Fruit fly (Drosophila melanogaster): ENCODE data around the gene HBS1.

Gene HBS1

dm6 chr3L:1865121-1865727 lies at the start of gene HBS1, which contains the start of gene CG12025:
Gene HBS1, minus strand, starts transcription at chr3L:1865240.
Gene CG12025, plus strand, starts transcription at chr3L:1865430.
- TF ChIP-seq CG8119 (GFP tag; IDR thresholded peaks at IDR 0.05) = no peak
- peak; percentile 34 for TF ChIP-seq Lpt (GFP tag; optimal IDR thresholded peaks at IDR 0.05)
- TF ChIP-seq dac (GFP tag; optimal IDR thresholded peaks at IDR 0.05) = peak; percentile 30
- 0 out of 2 replicates have a peak, but pooled peaks have one; percentile 28 for TF ChIP-seq CG15336 (GFP tag; IDR thresholded peaks at IDR 0.05)
- peak; percentile 28 for TF ChIP-seq acj6 (GFP tag; optimal IDR thresholded peaks at IDR 0.05)
- peak; percentile 52 for TF ChIP-seq lz (GFP tag; optimal IDR thresholded peaks at IDR 0.05)
- no peak for TF ChIP-seq CG11294 (GFP tag; IDR thresholded peaks at IDR 0.05)
- peak; percentile 24 for TF ChIP-seq achi (GFP tag; optimal IDR thresholded peaks at IDR 0.05)
- TF ChIP-seq CG3919 (GFP tag; optimal IDR thresholded peaks at IDR 0.05) = peak; percentile 41
- no peak for TF ChIP-seq fd59A (GFP tag; optimal IDR thresholded peaks at IDR 0.05)
- TF ChIP-seq Gug (GFP tag; IDR thresholded peaks at IDR 0.05) = peak; percentile 40; the same call in 1 of the 2 replicates
- peak; percentile 30 for TF ChIP-seq Ets96B (tag; optimal IDR thresholded peaks at IDR 0.05)
- TF ChIP-seq dsx (GFP tag; optimal IDR thresholded peaks at IDR 0.05; ENCODE audit: poor library complexity, severe bottlenecking) = peak; percentile 2
- TF ChIP-seq Sox102F (GFP tag; optimal IDR thresholded peaks at IDR 0.05) = no peak
- peak; percentile 19 for TF ChIP-seq CG6854 (GFP tag; optimal IDR thresholded peaks at IDR 0.05)
- TF ChIP-seq Sox14 (GFP tag; optimal IDR thresholded peaks at IDR 0.05) = peak; percentile 85
- no peak for TF ChIP-seq CG11762 (GFP tag; optimal IDR thresholded peaks at IDR 0.05; ENCODE audit: insufficient read depth)
- TF ChIP-seq CG11902 (GFP tag; optimal IDR thresholded peaks at IDR 0.05) = peak; percentile 34
- peak; percentile 73 for TF ChIP-seq Hr39 (GFP tag; optimal IDR thresholded peaks at IDR 0.05)
- TF ChIP-seq CG32006 (GFP tag; optimal IDR thresholded peaks at IDR 0.05) = peak; percentile 51
- TF ChIP-seq Sox15 (GFP tag; optimal IDR thresholded peaks at IDR 0.05) = peak; percentile 46
- peak; percentile 12 for TF ChIP-seq CG6808 (GFP tag; optimal IDR thresholded peaks at IDR 0.05)
- peak; percentile 70 for TF ChIP-seq cyc (GFP tag; optimal IDR thresholded peaks at IDR 0.05)
- TF ChIP-seq CG6163 (GFP tag; IDR thresholded peaks at IDR 0.05) = 0 out of 3 replicates have a peak, but pooled peaks have one; percentile 56
- TF ChIP-seq eg (GFP tag; IDR thresholded peaks at IDR 0.05) = peak; percentile 71; the same call in 1 of the 3 replicates
- TF ChIP-seq Eip75B (GFP tag; optimal IDR thresholded peaks at IDR 0.05) = peak; percentile 43
- TF ChIP-seq CG31627 (GFP tag; optimal IDR thresholded peaks at IDR 0.05) = peak; percentile 73
- TF ChIP-seq pdm3 (GFP tag; optimal IDR thresholded peaks at IDR 0.05) = no peak
- TF ChIP-seq net (GFP tag; optimal IDR thresholded peaks at IDR 0.05) = no peak
- peak; percentile 72 for TF ChIP-seq Eip78C (GFP tag)
- peak; percentile 69 for TF ChIP-seq CG1621 (tag; optimal IDR thresholded peaks at IDR 0.05)
- TF ChIP-seq Smox (GFP tag; optimal IDR thresholded peaks at IDR 0.05) = no peak
- TF ChIP-seq CG8319 (GFP tag; optimal IDR thresholded peaks at IDR 0.05) = no peak
- peak in 1 of 2 experiments; percentile 8 for TF ChIP-seq ss (GFP tag; optimal IDR thresholded peaks at IDR 0.05)
- no peak for TF ChIP-seq salr (GFP tag; optimal IDR thresholded peaks at IDR 0.05)
- peak; percentile 30 for TF ChIP-seq CG10669 (GFP tag; optimal IDR thresholded peaks at IDR 0.05)
- TF ChIP-seq topi (GFP tag; optimal IDR thresholded peaks at IDR 0.05) = peak; percentile 40
- TF ChIP-seq CG3032 (tag; optimal IDR thresholded peaks at IDR 0.05) = peak; percentile 69
- peak; percentile 50 for TF ChIP-seq Ets21C (GFP tag; optimal IDR thresholded peaks at IDR 0.05)
- no peak for TF ChIP-seq CG6792 (GFP tag; optimal IDR thresholded peaks at IDR 0.05)
- peak; percentile 88 for TF ChIP-seq svp (GFP tag)
- TF ChIP-seq OdsH (GFP tag; optimal IDR thresholded peaks at IDR 0.05) = no peak
- no peak for TF ChIP-seq CG9139 (GFP tag; optimal IDR thresholded peaks at IDR 0.05)
- TF ChIP-seq CG8632 (GFP tag; optimal IDR thresholded peaks at IDR 0.05) = no peak
- TF ChIP-seq vri (GFP tag; optimal IDR thresholded peaks at IDR 0.05) = no peak
- no peak for TF ChIP-seq fd85E (GFP tag; optimal IDR thresholded peaks at IDR 0.05)
- TF ChIP-seq Hr4 (GFP tag; optimal IDR thresholded peaks at IDR 0.05) = peak; percentile 56
- TF ChIP-seq esn (GFP tag; optimal IDR thresholded peaks at IDR 0.05) = peak; percentile 55

All from whole organism, prepupa.